Fruit fly (Drosophila melanogaster) whole organism, embryonic: ENCODE results near the gene Tom40.

ENCODE experiments used
- Atf-2 ChIP-seq: fragments of 200-800 bp; sonication (Bioruptor generic); optimal IDR thresholded peaks from 2 replicates; lab custom pipeline; 2016; ENCODE audit warnings: missing biosample characterization, missing genetic modification characterization
- BEAF-32 ChIP-seq: fragments of 200-800 bp; sonication (Bioruptor generic); optimal IDR thresholded peaks from 3 replicates; lab custom pipeline; 2017; ENCODE audit warnings: missing biosample characterization, missing genetic modification characterization, mild to moderate bottlenecking, moderate library complexity, missing genetic modification reagents
- CG12769 ChIP-seq: fragments of 200-800 bp; sonication (Bioruptor generic); optimal IDR thresholded peaks from 2 replicates; lab custom pipeline; 2019; ENCODE audit warnings: missing biosample characterization, mild to moderate bottlenecking, missing genetic modification characterization, moderate library complexity
- CG12942 ChIP-seq: fragments of 200-800 bp; sonication (Bioruptor generic); optimal IDR thresholded peaks from 3 replicates; lab custom pipeline; 2016; ENCODE audit warnings: missing biosample characterization, missing genetic modification characterization
- CG13775 ChIP-seq: fragments of 200-800 bp; sonication (Bioruptor generic); optimal IDR thresholded peaks from 3 replicates; lab custom pipeline; 2017; ENCODE audit warnings: missing biosample characterization, mild to moderate bottlenecking, missing genetic modification characterization
- CG14860 ChIP-seq: fragments of 200-800 bp; sonication (Bioruptor generic); IDR thresholded peaks from 3 replicates; pipeline ENCODE4 v1.3.6; 2022; ENCODE audit warnings: missing biosample characterization, missing genetic modification characterization; ENCODE audit not compliant: partially characterized antibody
- CG15601 ChIP-seq: fragments of 200-800 bp; sonication (Bioruptor generic); optimal IDR thresholded peaks from 3 replicates; lab custom pipeline; 2019; ENCODE audit warnings: missing biosample characterization, mild to moderate bottlenecking, missing genetic modification characterization, moderate library complexity
- CG16815 ChIP-seq: fragments of 200-800 bp; sonication (Bioruptor generic); optimal IDR thresholded peaks from 3 replicates; lab custom pipeline; 2017; ENCODE audit warnings: missing biosample characterization, mild to moderate bottlenecking, missing genetic modification characterization
- CG18262 ChIP-seq: fragments of 200-800 bp; optimal IDR thresholded peaks from 3 replicates; lab custom pipeline; 2019; ENCODE audit warnings: missing biosample characterization, mild to moderate bottlenecking, missing genetic modification characterization, moderate library complexity
- CG18476 ChIP-seq: fragments of 200-800 bp; sonication (Bioruptor generic); optimal IDR thresholded peaks from 2 replicates; lab custom pipeline; 2016; ENCODE audit warnings: missing biosample characterization, mild to moderate bottlenecking, missing genetic modification characterization
- CG2120 ChIP-seq: fragments of 200-800 bp; sonication (Bioruptor generic); optimal IDR thresholded peaks from 3 replicates; lab custom pipeline; 2016; ENCODE audit warnings: missing biosample characterization, missing genetic modification characterization
- CG2202 ChIP-seq: fragments of 200-800 bp; sonication (Bioruptor generic); optimal IDR thresholded peaks from 2 replicates; lab custom pipeline; 2018; ENCODE audit warnings: missing biosample characterization, mild to moderate bottlenecking, missing genetic modification characterization
- CG33557 ChIP-seq: fragments of 200-800 bp; sonication (Bioruptor generic); optimal IDR thresholded peaks from 2 replicates; lab custom pipeline; 2019; ENCODE audit warnings: missing biosample characterization, mild to moderate bottlenecking, missing genetic modification characterization, moderate library complexity
- CG3847 ChIP-seq: fragments of 200-800 bp; sonication (Bioruptor generic); IDR thresholded peaks from 2 replicates; pipeline ENCODE4 v1.3.6; 2022; ENCODE audit warnings: missing biosample characterization, missing genetic modification characterization
- CG43689 ChIP-seq: fragments of 200-800 bp; sonication (Bioruptor generic); IDR thresholded peaks from 2 replicates; pipeline ENCODE4 v1.3.6; 2022; ENCODE audit warnings: missing biosample characterization, missing genetic modification characterization
- CG4424 ChIP-seq: fragments of 200-800 bp; sonication (Bioruptor generic); optimal IDR thresholded peaks from 3 replicates; lab custom pipeline; 2016; ENCODE audit warnings: missing biosample characterization, missing genetic modification characterization
- CG5245 ChIP-seq: fragments of 200-800 bp; sonication (Bioruptor generic); optimal IDR thresholded peaks from 3 replicates; lab custom pipeline; 2016; ENCODE audit warnings: missing biosample characterization, missing genetic modification characterization
- CG5953 ChIP-seq: fragments of 200-800 bp; sonication (Bioruptor generic); IDR thresholded peaks from 2 replicates; pipeline ENCODE4 v1.3.6; 2022; ENCODE audit warnings: missing biosample characterization, missing genetic modification characterization
- CG6254 ChIP-seq: fragments of 200-800 bp; sonication (Bioruptor generic); optimal IDR thresholded peaks from 3 replicates; lab custom pipeline; 2017; ENCODE audit warnings: mild to moderate bottlenecking, missing biosample characterization, missing genetic modification reagents, missing genetic modification characterization
- CG6765 ChIP-seq: fragments of 200-800 bp; sonication (Bioruptor generic); optimal IDR thresholded peaks from 3 replicates; lab custom pipeline; 2017; ENCODE audit warnings: missing biosample characterization, mild to moderate bottlenecking, missing genetic modification characterization
- CG9797 ChIP-seq: fragments of 200-800 bp; sonication (Bioruptor generic); optimal IDR thresholded peaks from 3 replicates; lab custom pipeline; 2018; ENCODE audit warnings: missing biosample characterization, mild to moderate bottlenecking, missing genetic modification characterization
- CTCF ChIP-seq: fragments of 200-800 bp; sonication (Bioruptor generic); optimal IDR thresholded peaks from 2 replicates; lab custom pipeline; 2017; ENCODE audit warnings: missing biosample characterization, mild to moderate bottlenecking, missing genetic modification characterization, moderate library complexity
- Drgx ChIP-seq: fragments of 200-800 bp; sonication (Bioruptor generic); IDR thresholded peaks from 2 replicates; pipeline ENCODE4 v1.3.6; 2022; ENCODE audit warnings: missing biosample characterization, missing genetic modification characterization
- Hmr ChIP-seq: fragments of 200-800 bp; sonication (Bioruptor generic); optimal IDR thresholded peaks from 3 replicates; lab custom pipeline; 2017; ENCODE audit warnings: mild to moderate bottlenecking, missing biosample characterization, missing genetic modification reagents, missing genetic modification characterization
- Mad ChIP-seq: fragments of 200-800 bp; sonication (Bioruptor generic); optimal IDR thresholded peaks from 2 replicates; lab custom pipeline; 2016; ENCODE audit warnings: missing biosample characterization, missing genetic modification characterization
- Meics ChIP-seq: fragments of 200-800 bp; sonication (Bioruptor generic); optimal IDR thresholded peaks from 2 replicates; lab custom pipeline; 2017; ENCODE audit warnings: missing biosample characterization, mild to moderate bottlenecking, missing genetic modification characterization
- Ptx1 ChIP-seq: fragments of 200-800 bp; sonication (Bioruptor generic); IDR thresholded peaks from 2 replicates; pipeline ENCODE4 v1.3.6; 2022; ENCODE audit warnings: missing biosample characterization, missing genetic modification characterization
- Stat92E ChIP-seq, 3 experiments: fragments of >200 bp in 2 of 3; fragments of 200-800 bp in 1 of 3; sonication (Bioruptor generic) in 1 of 3; optimal IDR thresholded peaks; 2 replicates each; lab custom pipeline; 2017 to 2019; ENCODE audit warnings: missing biosample characterization in 3 of 3, missing genetic modification characterization in 3 of 3, mild to moderate bottlenecking in 1 of 3, moderate library complexity in 1 of 3
- cas ChIP-seq: fragments of 200-800 bp; sonication (Bioruptor generic); IDR thresholded peaks from 2 replicates; pipeline ENCODE4 v1.3.6; 2022; ENCODE audit warnings: missing biosample characterization, missing genetic modification characterization
- crc ChIP-seq: fragments of 200-800 bp; sonication (Bioruptor generic); optimal IDR thresholded peaks from 2 replicates; lab custom pipeline; 2016; ENCODE audit warnings: missing biosample characterization, missing genetic modification characterization
- dpn ChIP-seq, 2 experiments: fragments of 200-800 bp; sonication (Bioruptor generic); optimal IDR thresholded peaks; 3 replicates each; lab custom pipeline; 2016; ENCODE audit warnings: missing biosample characterization in 2 of 2, missing genetic modification characterization in 2 of 2
- fd3F ChIP-seq: fragments of 200-800 bp; sonication (Bioruptor generic); optimal IDR thresholded peaks from 2 replicates; lab custom pipeline; 2018; ENCODE audit warnings: missing biosample characterization, mild to moderate bottlenecking, missing genetic modification characterization, moderate library complexity
- fu2 ChIP-seq: fragments of 200-800 bp; sonication (Bioruptor generic); optimal IDR thresholded peaks from 2 replicates; lab custom pipeline; 2016; ENCODE audit warnings: missing biosample characterization, missing genetic modification characterization
- gce ChIP-seq: fragments of 200-800 bp; sonication (Bioruptor generic); IDR thresholded peaks from 3 replicates; pipeline ENCODE4 v1.3.6; 2022; ENCODE audit warnings: missing biosample characterization, missing genetic modification characterization
- gro ChIP-seq: fragments of 200-800 bp; sonication (Bioruptor generic); optimal IDR thresholded peaks from 2 replicates; lab custom pipeline; 2016; ENCODE audit warnings: missing biosample characterization, missing genetic modification characterization
- hbn ChIP-seq: fragments of 200-800 bp; sonication (Bioruptor generic); IDR thresholded peaks from 2 replicates; pipeline ENCODE4 v1.3.6; 2022; ENCODE audit warnings: missing biosample characterization, missing genetic modification characterization; ENCODE audit not compliant: partially characterized antibody
- hth ChIP-seq: fragments of >200 bp; optimal IDR thresholded peaks from 2 replicates; lab custom pipeline; 2017; ENCODE audit warnings: inconsistent platforms
- inv ChIP-seq: fragments of 200-800 bp; sonication (Bioruptor generic); IDR thresholded peaks from 2 replicates; pipeline ENCODE4 v1.3.6; 2022; ENCODE audit warnings: missing biosample characterization, missing genetic modification characterization; ENCODE audit not compliant: partially characterized antibody
- lmd ChIP-seq: fragments of 200-800 bp; sonication (Bioruptor generic); IDR thresholded peaks from 2 replicates; pipeline ENCODE4 v1.3.6; 2022; ENCODE audit warnings: missing biosample characterization, missing genetic modification characterization
- lola ChIP-seq, 3 experiments: fragments of >200 bp in 2 of 3; fragments of 200-800 bp in 1 of 3; sonication (Bioruptor generic) in 1 of 3; optimal IDR thresholded peaks; 2 replicates each; lab custom pipeline; 2017 to 2019; ENCODE audit warnings: missing biosample characterization in 3 of 3, missing genetic modification characterization in 3 of 3, mild to moderate bottlenecking in 1 of 3, moderate library complexity in 1 of 3
- luna ChIP-seq: fragments of 200-800 bp; sonication (Bioruptor generic); optimal IDR thresholded peaks from 2 replicates; lab custom pipeline; 2016; ENCODE audit warnings: missing biosample characterization, missing genetic modification characterization
- mam ChIP-seq: fragments of 200-800 bp; sonication (Bioruptor generic); optimal IDR thresholded peaks from 3 replicates; lab custom pipeline; 2016; ENCODE audit warnings: missing biosample characterization, missing genetic modification characterization
- peb ChIP-seq: fragments of 200-800 bp; sonication (Bioruptor generic); IDR thresholded peaks from 2 replicates; pipeline ENCODE4 v1.3.6; 2022; ENCODE audit warnings: missing biosample characterization, missing genetic modification characterization
- prd ChIP-seq, 3 experiments: fragments of >200 bp in 2 of 3; fragments of 200-800 bp in 1 of 3; sonication (Bioruptor generic) in 1 of 3; optimal IDR thresholded peaks in 2 of 3; IDR thresholded peaks in 1 of 3; 2 replicates in 2 of 3; 3 replicates in 1 of 3; pipeline versions ENCODE4 v1.3.6 to Lab custom; 2017 to 2022; ENCODE audit warnings: missing biosample characterization in 1 of 3, missing genetic modification characterization in 1 of 3
- pzg ChIP-seq: fragments of 200-800 bp; sonication (Bioruptor generic); optimal IDR thresholded peaks from 3 replicates; lab custom pipeline; 2018; ENCODE audit warnings: missing biosample characterization, mild to moderate bottlenecking, missing genetic modification characterization, moderate library complexity
- row ChIP-seq: fragments of 200-800 bp; sonication (Bioruptor generic); IDR thresholded peaks from 3 replicates; pipeline ENCODE4 v1.3.6; 2022; ENCODE audit warnings: missing biosample characterization, missing genetic modification characterization
- sens ChIP-seq: fragments of 200-800 bp; sonication (Bioruptor generic); peaks from one replicate; lab custom pipeline; 2016; ENCODE audit warnings: missing biosample characterization, missing genetic modification characterization
- sisA ChIP-seq: fragments of 200-800 bp; sonication (Bioruptor generic); IDR thresholded peaks from 2 replicates; pipeline ENCODE4 v1.3.6; 2022; ENCODE audit warnings: missing biosample characterization, missing genetic modification characterization
- tna ChIP-seq: fragments of 200-800 bp; sonication (Bioruptor generic); IDR thresholded peaks from 2 replicates; pipeline ENCODE4 v1.3.6; 2022; ENCODE audit warnings: missing biosample characterization, missing genetic modification characterization; ENCODE audit not compliant: partially characterized antibody
- zf30C ChIP-seq: fragments of 200-800 bp; sonication (Bioruptor generic); optimal IDR thresholded peaks from 3 replicates; lab custom pipeline; 2018; ENCODE audit warnings: missing biosample characterization, mild to moderate bottlenecking, missing genetic modification characterization
- zfh1 ChIP-seq: fragments of 200-800 bp; sonication (Bioruptor generic); IDR thresholded peaks from 3 replicates; pipeline ENCODE4 v1.3.6; 2022; ENCODE audit warnings: missing biosample characterization, missing genetic modification characterization

Tom40 gene

dm6 chrX:7692740-7693064 is 44.0 kb upstream of the Tom40 start (continued):
- TF ChIP-seq row (GFP tag; lab: Robert Waterston, UW) (peak; percentile 86), CG6765 (GFP tag; lab: Kevin White, UChicago) (no peak), crc (peak; percentile 41), lola (GFP tag; optimal IDR thresholded peaks at IDR 0.05; lab: Kevin White, UChicago) (peak in 1 of 3 experiments; percentile 17), CG2202 (no peak), sens (GFP tag; lab: Kevin White, UChicago) (peak; percentile 85), peb (GFP tag; lab: Robert Waterston, UW) (peak; percentile 49; the same call in 1 of the 2 replicates), fd3F (GFP tag; lab: Kevin White, UChicago) (peak; percentile 54), CG12942 (GFP tag; lab: Kevin White, UChicago) (peak; percentile 25), gce (GFP tag; lab: Robert Waterston, UW) (peak; percentile 84), CG9797 (no peak), Meics (GFP tag; lab: Kevin White, UChicago) (peak; percentile 77), hbn (GFP tag; lab: Robert Waterston, UW) (no peak), CG4424 (GFP tag; lab: Kevin White, UChicago) (peak; percentile 46), luna (GFP tag; lab: Kevin White, UChicago) (peak; percentile 29), CG16815 (peak; percentile 32), CG12769 (peak; percentile 79), CG43689 (GFP tag; lab: Robert Waterston, UW) (peak; percentile 46; the same call in 1 of the 2 replicates), zfh1 (GFP tag; lab: Robert Waterston, UW) (peak; percentile 75), CG13775 (GFP tag; lab: Kevin White, UChicago) (peak; percentile 47), prd (optimal IDR thresholded peaks at IDR 0.05; lab: Kevin White, UChicago) (no peak), prd (GFP tag; IDR thresholded peaks at IDR 0.05; lab: Robert Waterston, UW) (peak; percentile 81), Drgx (GFP tag; lab: Robert Waterston, UW) (peak; percentile 80), mam (GFP tag; lab: Kevin White, UChicago) (peak; percentile 73), lmd (peak; percentile 67), CG15601 (tag; lab: Kevin White, UChicago) (peak; percentile 15), BEAF-32 (GFP tag; lab: Kevin White, UChicago) (no peak), Hmr (peak; percentile 80), fu2 (peak; percentile 47), tna (GFP tag; lab: Robert Waterston, UW) (no peak), inv (GFP tag; lab: Robert Waterston, UW) (no peak), hth (lab: Kevin White, UChicago) (no peak), Stat92E (GFP tag; optimal IDR thresholded peaks at IDR 0.05; lab: Kevin White, UChicago) (no peak), Atf-2 (GFP tag; lab: Kevin White, UChicago) (peak; percentile 15), sisA (GFP tag; lab: Robert Waterston, UW) (peak; percentile 70), CG14860 (no peak), Ptx1 (peak; percentile 80), CG5953 (GFP tag; lab: Robert Waterston, UW) (peak; percentile 79), CG18476 (GFP tag; lab: Kevin White, UChicago) (peak; percentile 39), CG5245 (GFP tag; lab: Kevin White, UChicago) (peak; percentile 19), CG18262 (peak; percentile 54), CTCF (GFP tag; lab: Kevin White, UChicago) (no peak), CG3847 (GFP tag; lab: Robert Waterston, UW) (peak; percentile 71), gro (GFP tag; lab: Kevin White, UChicago) (peak; percentile 75), CG6254 (GFP tag; lab: Kevin White, UChicago) (peak; percentile 11), Mad (GFP tag; lab: Kevin White, UChicago) (no peak), pzg (GFP tag; lab: Kevin White, UChicago) (no peak), dpn (GFP tag; optimal IDR thresholded peaks at IDR 0.05; lab: Kevin White, UChicago) (peak; percentile 54 to 69), cas (GFP tag; lab: Robert Waterston, UW) (peak; percentile 44; the same call in 1 of the 2 replicates), zf30C (no peak), CG2120 (GFP tag; lab: Kevin White, UChicago) (peak; percentile 89), CG33557 (no peak)
